Fruit fly (Drosophila melanogaster): ENCODE results near the gene CG13622.

DNA sequence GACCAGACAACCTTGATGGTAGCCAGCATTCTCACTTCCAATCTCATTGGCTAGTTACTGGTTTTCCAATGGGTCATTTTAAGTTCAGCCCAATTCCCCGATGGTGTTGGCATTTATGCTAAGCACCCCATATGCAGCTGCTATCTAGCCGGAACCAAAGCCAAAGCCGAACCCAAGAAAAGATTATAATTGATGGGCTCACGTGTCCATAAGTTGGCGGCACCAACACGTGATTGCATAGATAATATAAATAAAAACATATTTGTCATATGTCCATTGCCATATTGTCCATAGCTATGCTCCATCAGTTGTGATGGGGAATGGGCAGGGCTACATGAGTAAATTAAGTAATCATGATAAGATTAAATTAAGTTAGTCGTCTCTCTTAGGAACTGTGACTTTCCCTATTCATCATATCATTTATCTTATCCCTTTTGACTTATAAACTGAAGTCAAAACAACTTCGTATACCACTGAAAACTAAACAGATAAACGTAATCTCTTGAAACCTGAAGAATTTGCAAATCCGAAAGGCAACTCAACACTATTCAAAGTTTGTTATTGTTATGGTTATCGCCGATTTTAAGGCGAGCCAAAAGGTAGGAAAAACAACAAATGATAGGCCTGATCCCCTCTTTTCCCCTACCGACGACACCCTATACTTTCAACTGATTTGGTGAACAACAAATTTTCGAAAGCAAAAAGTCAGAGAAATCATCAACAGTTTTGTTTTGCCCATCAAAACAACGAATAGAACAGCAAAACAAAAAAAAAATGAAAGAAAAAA is 39.8 kb upstream of the CG13622 start:
- no peak for TF ChIP-seq CTCF (optimal IDR thresholded peaks at IDR 0.05)
- no peak for TF ChIP-seq CG8478 (optimal IDR thresholded peaks at IDR 0.05)

Measured in S2 (cell line).